Worm (Caenorhabditis elegans): ENCODE data around the gene str-96.

DNA sequence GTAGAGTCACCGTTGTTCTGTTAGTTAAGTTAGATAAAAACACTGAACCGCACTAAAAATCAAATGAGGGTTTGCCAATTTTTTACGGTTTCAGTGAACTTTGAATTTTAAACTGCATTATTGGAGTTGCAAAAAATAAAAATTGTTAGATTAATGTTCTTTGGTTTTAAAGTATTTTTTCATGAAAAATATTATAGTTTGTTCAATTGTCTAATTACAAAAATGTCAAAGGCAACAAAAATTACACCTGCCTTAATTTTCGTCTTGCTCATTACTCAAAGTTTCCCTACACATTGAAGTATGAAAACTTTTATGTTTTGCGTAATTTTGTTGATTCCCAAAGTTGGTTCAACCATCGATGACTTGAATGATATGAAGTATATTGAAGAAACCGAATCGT is 17.0 kb upstream of the str-96 start, which contains the start of gene irld-62:
- TF ChIP-seq tbx-11 (GFP tag; IDR thresholded peaks at IDR 0.05) (no peak), scrt-1 (GFP tag; IDR thresholded peaks at IDR 0.05) (no peak), ama-1 (optimal IDR thresholded peaks at IDR 0.05) (no peak), tra-4 (tag; optimal IDR thresholded peaks at IDR 0.05) (no peak), pes-1 (GFP tag; IDR thresholded peaks at IDR 0.05) (no peak), hmg-4 (GFP tag; optimal IDR thresholded peaks at IDR 0.05) (no peak), ceh-36 (tag; optimal IDR thresholded peaks at IDR 0.05) (no peak)
